Worm (Caenorhabditis elegans) whole organism, midembryonic: Measurements from ENCODE around the gene F54D10.4.

Experiments
- T22C8.4 ChIP-seq: fragments of 200-800 bp; sonication (Bioruptor generic); IDR thresholded peaks from 2 replicates; pipeline ENCODE4 v1.3.6; 2022; ENCODE audit warnings: missing genetic modification characterization, missing compliant biosample characterization
- cog-1 ChIP-seq: sonication (generic microtip); optimal IDR thresholded peaks from 2 replicates; lab custom pipeline; 2016; ENCODE audit warnings: missing genetic modification characterization, missing compliant biosample characterization
- flt-1 ChIP-seq: fragments of 200-800 bp; sonication (Bioruptor generic); IDR thresholded peaks from 2 replicates; pipeline ENCODE4 v1.3.6; 2022; ENCODE audit warnings: missing genetic modification characterization, missing compliant biosample characterization
- klf-2 ChIP-seq: fragments of 200-800 bp; sonication (Bioruptor generic); conservative IDR thresholded peaks from 2 replicates; pipeline ENCODE4 v1.3.6; 2022; ENCODE audit warnings: missing genetic modification reagents, missing genetic modification characterization, missing compliant biosample characterization
- med-1 ChIP-seq: sonication (generic microtip); optimal IDR thresholded peaks from 2 replicates; lab custom pipeline; 2017; ENCODE audit warnings: missing genetic modification characterization, mild to moderate bottlenecking, missing compliant biosample characterization, antibody characterized with exemption, missing genetic modification reagents; ENCODE audit not compliant: insufficient read depth
- ref-1 ChIP-seq: fragments of 200-800 bp; sonication (Bioruptor generic); conservative IDR thresholded peaks from 2 replicates; pipeline ENCODE4 v1.3.6; 2022; ENCODE audit warnings: missing genetic modification reagents, missing genetic modification characterization, missing compliant biosample characterization
- tab-1 ChIP-seq: fragments of 200-800 bp; sonication (Bioruptor generic); IDR thresholded peaks from 2 replicates; pipeline ENCODE4 v1.3.6; 2022; ENCODE audit warnings: missing genetic modification characterization, missing compliant biosample characterization
- ztf-23 ChIP-seq: fragments of 200-800 bp; sonication (Bioruptor generic); IDR thresholded peaks from 2 replicates; pipeline ENCODE4 v1.3.6; 2022; ENCODE audit warnings: missing genetic modification reagents, missing genetic modification characterization, missing compliant biosample characterization
- ztf-29 ChIP-seq: fragments of 200-800 bp; sonication (Bioruptor generic); IDR thresholded peaks from 2 replicates; pipeline ENCODE4 v1.3.6; 2022; ENCODE audit warnings: missing genetic modification reagents, missing genetic modification characterization, missing compliant biosample characterization

The F54D10.4 gene

ce11 chrII:3806964-3807363 is at the start of gene F54D10.4:
TSS of gene F54D10.4 (minus strand) at chrII:3807064.
- no peak for TF ChIP-seq klf-2
- no peak for TF ChIP-seq flt-1
- no peak for TF ChIP-seq ztf-23 (GFP tag; lab: Robert Waterston, UW)
- no peak for TF ChIP-seq ztf-29 (GFP tag; lab: Robert Waterston, UW)
- no peak for TF ChIP-seq med-1
- TF ChIP-seq tab-1 (GFP tag; lab: Robert Waterston, UW): no peak

ce11 chrII:3852654-3853053 is 45.8 kb upstream of the F54D10.4 start, which contains the start of gene nhr-257:
TSS of gene nhr-257 (plus strand) at chrII:3852954.
- TF ChIP-seq ztf-23 (GFP tag; lab: Robert Waterston, UW) (no peak), klf-2 (no peak), ref-1 (no peak), cog-1 (no peak)

ce11 chrII:3850655-3851054 is 43.8 kb upstream of the F54D10.4 start, which contains the start of gene nhr-72:
TSS of gene nhr-72 (minus strand) at chrII:3850755.
- TF ChIP-seq klf-2 (no peak), med-1 (no peak), ztf-23 (GFP tag; lab: Robert Waterston, UW) (no peak), tab-1 (GFP tag; lab: Robert Waterston, UW) (no peak), cog-1 (no peak), ref-1 (no peak), T22C8.4 (no peak), ztf-29 (GFP tag; lab: Robert Waterston, UW) (no peak), flt-1 (no peak)

- TF ChIP-seq ref-1: no peak
- TF ChIP-seq ztf-29 (GFP tag; lab: Robert Waterston, UW): no peak
- TF ChIP-seq klf-2: no peak
These were observed 39.2 kb upstream of the F54D10.4 start, which contains the start of gene C17A2.2 for ce11 chrII:3846028-3846427. TSS of gene C17A2.2 (plus strand) at chrII:3846328.

ce11 chrII:3843305-3843704 is 36.4 kb upstream of the F54D10.4 start, which contains the start of the genes C17A2.7 and C17A2.3:
TSS of gene C17A2.7 (minus strand) at chrII:3843405.
TSS of gene C17A2.3 (plus strand) at chrII:3843609.
- no peak for TF ChIP-seq tab-1 (GFP tag; lab: Robert Waterston, UW)
- no peak for TF ChIP-seq flt-1
- TF ChIP-seq med-1: no peak
- TF ChIP-seq ref-1: no peak

ce11 chrII:3839562-3839961 is 32.7 kb upstream of the F54D10.4 start, which contains the start of gene C17A2.4:
TSS of gene C17A2.4 (plus strand) at chrII:3839862.
- TF ChIP-seq ztf-29 (GFP tag; lab: Robert Waterston, UW) (no peak), tab-1 (GFP tag; lab: Robert Waterston, UW) (no peak), ref-1 (no peak), med-1 (no peak), ztf-23 (GFP tag; lab: Robert Waterston, UW) (no peak), klf-2 (no peak), T22C8.4 (no peak), cog-1 (no peak)

ce11 chrII:3835915-3836314 is 29.1 kb upstream of the F54D10.4 start, which contains the start of gene oac-4:
TSS of gene oac-4 (minus strand) at chrII:3836015.
- TF ChIP-seq med-1: no peak
- TF ChIP-seq T22C8.4: no peak
- TF ChIP-seq ztf-23 (GFP tag; lab: Robert Waterston, UW): no peak

- no peak for TF ChIP-seq flt-1
- no peak for TF ChIP-seq ref-1
- no peak for TF ChIP-seq tab-1 (GFP tag; lab: Robert Waterston, UW)
- TF ChIP-seq ztf-29 (GFP tag; lab: Robert Waterston, UW): no peak
- TF ChIP-seq T22C8.4: no peak
- no peak for TF ChIP-seq med-1
- no peak for TF ChIP-seq cog-1
- no peak for TF ChIP-seq ztf-23 (GFP tag; lab: Robert Waterston, UW)
- TF ChIP-seq klf-2: no peak
These were observed 25.5 kb upstream of the F54D10.4 start, which contains the start of gene F54D10.9 for ce11 chrII:3832383-3832782. TSS of gene F54D10.9 (minus strand) at chrII:3832483.

ce11 chrII:3829623-3830022 is 22.8 kb upstream of the F54D10.4 start:
- TF ChIP-seq cog-1 (no peak), flt-1 (no peak), T22C8.4 (no peak), tab-1 (GFP tag; lab: Robert Waterston, UW) (no peak), klf-2 (no peak), med-1 (no peak), ztf-29 (GFP tag; lab: Robert Waterston, UW) (no peak), ref-1 (no peak), ztf-23 (GFP tag; lab: Robert Waterston, UW) (no peak)

- TF ChIP-seq tab-1 (GFP tag; lab: Robert Waterston, UW) (no peak), flt-1 (no peak), klf-2 (no peak), ref-1 (no peak), ztf-23 (GFP tag; lab: Robert Waterston, UW) (no peak), cog-1 (no peak), ztf-29 (GFP tag; lab: Robert Waterston, UW) (no peak), T22C8.4 (no peak), med-1 (no peak)
These were observed 20.9 kb upstream of the F54D10.4 start, which contains the start of gene F54D10.8 for ce11 chrII:3827801-3828200. TSS of gene F54D10.8 (minus strand) at chrII:3827901.

ce11 chrII:3823855-3824254 is 17.0 kb upstream of the F54D10.4 start, which contains the start of gene skr-15:
TSS of gene skr-15 (plus strand) at chrII:3824155.
- TF ChIP-seq cog-1 (no peak), klf-2 (no peak), tab-1 (GFP tag; lab: Robert Waterston, UW) (no peak), flt-1 (no peak), ztf-29 (GFP tag; lab: Robert Waterston, UW) (no peak), ztf-23 (GFP tag; lab: Robert Waterston, UW) (no peak), ref-1 (no peak), med-1 (no peak)

- TF ChIP-seq ref-1: no peak
- TF ChIP-seq med-1: no peak
- TF ChIP-seq ztf-23 (GFP tag; lab: Robert Waterston, UW): no peak
- no peak for TF ChIP-seq flt-1
- no peak for TF ChIP-seq T22C8.4
- no peak for TF ChIP-seq cog-1
- no peak for TF ChIP-seq klf-2
- TF ChIP-seq ztf-29 (GFP tag; lab: Robert Waterston, UW): no peak
- TF ChIP-seq tab-1 (GFP tag; lab: Robert Waterston, UW): no peak
These were observed 14.4 kb upstream of the F54D10.4 start, which contains the start of gene F54D10.7 for ce11 chrII:3821248-3821647. TSS of gene F54D10.7 (minus strand) at chrII:3821296.
